In the genomic region with DNA sequence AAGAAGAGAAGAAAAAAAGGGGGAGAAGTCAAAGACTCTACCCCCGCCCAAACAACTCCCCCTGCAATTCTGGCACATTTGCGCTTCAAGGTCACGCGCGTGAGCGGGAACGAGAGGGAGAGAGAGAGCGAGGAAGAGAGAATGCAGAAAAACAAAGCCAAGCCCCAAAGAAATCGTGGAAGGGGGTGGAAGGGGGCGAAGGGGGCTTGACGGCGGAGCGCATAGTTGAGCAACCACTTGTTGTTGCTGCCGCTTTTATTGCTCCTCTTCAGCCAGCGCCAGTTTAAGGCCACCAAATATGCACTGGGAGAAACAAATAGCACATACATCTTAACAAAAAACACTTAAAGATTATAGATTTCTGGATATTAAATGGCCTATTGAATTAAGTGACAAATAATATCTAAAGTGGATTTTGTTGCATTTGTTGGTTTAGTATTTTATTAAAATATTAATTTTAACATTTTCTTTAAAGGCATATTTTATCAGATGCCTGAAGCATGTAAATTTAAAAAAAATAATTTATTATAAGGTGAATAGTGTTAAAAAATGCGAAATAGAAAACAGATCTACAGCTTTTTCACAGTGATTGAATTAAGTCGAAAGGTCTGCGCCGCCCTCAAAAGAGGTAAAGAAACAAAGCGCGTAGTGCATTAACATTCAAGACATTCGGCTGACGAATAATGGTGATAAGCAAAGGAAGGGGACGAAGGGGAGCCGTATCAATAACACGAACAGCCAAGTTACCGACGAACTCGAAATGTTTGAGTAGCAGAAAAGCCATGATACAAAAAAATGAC, we compare ENCODE assay signal across 5 fruit fly cellular contexts.
TF ChIP-seq lines count a peak whose summit lies in the region.

No protein-coding gene starts in this region.

TF ChIP-seq in whole organism, adult, 20 proteins besides CTCF, POLR2A, EP300 and RAD21 (continued from another document):
- TF ChIP-seq Clk (GFP tag; optimal IDR thresholded peaks at IDR 0.05; lab: Kevin White, UChicago) (peak; percentile 73), CG14711 (tag; optimal IDR thresholded peaks at IDR 0.05; lab: Kevin White, UChicago) (peak; percentile 91), bab1 (GFP tag; optimal IDR thresholded peaks at IDR 0.05; lab: Kevin White, UChicago) (peak; percentile 8), ovo (GFP tag; optimal IDR thresholded peaks at IDR 0.05; lab: Kevin White, UChicago) (peak; percentile 70), cic (GFP tag; optimal IDR thresholded peaks at IDR 0.05; lab: Kevin White, UChicago) (no peak)

TF ChIP-seq in whole organism, embryonic, 481 proteins besides CTCF, POLR2A, EP300 and RAD21 (continued from another document and continues in another):
- TF ChIP-seq CG6765 (GFP tag; optimal IDR thresholded peaks at IDR 0.05; lab: Kevin White, UChicago) (peak; percentile 94), CG2889 (GFP tag; IDR thresholded peaks at IDR 0.05; lab: Robert Waterston, UW) (peak; percentile 76; the same call in 2 of the 3 replicates), z (GFP tag; IDR thresholded peaks at IDR 0.05; lab: Robert Waterston, UW) (0 out of 3 replicates have a peak, but pooled peaks have one; percentile 36), CG10209 (GFP tag; optimal IDR thresholded peaks at IDR 0.05; lab: Kevin White, UChicago) (peak; percentile 97), chinmo (GFP tag; IDR thresholded peaks at IDR 0.05; lab: Robert Waterston, UW; ENCODE audit: partially characterized antibody) (peak; percentile 89), CG34422 (GFP tag; IDR thresholded peaks at IDR 0.05; lab: Robert Waterston, UW) (peak; percentile 96), dpn (GFP tag; optimal IDR thresholded peaks at IDR 0.05; lab: Kevin White, UChicago) (peak; percentile 52 to 93), CG30431 (GFP tag; optimal IDR thresholded peaks at IDR 0.05; lab: Kevin White, UChicago) (peak; percentile 44), CG1647 (GFP tag; optimal IDR thresholded peaks at IDR 0.05; lab: Kevin White, UChicago) (no peak), CG9932 (GFP tag; IDR thresholded peaks at IDR 0.05; lab: Robert Waterston, UW) (peak; percentile 75), gcm (GFP tag; optimal IDR thresholded peaks at IDR 0.05; lab: Kevin White, UChicago) (peak; percentile 97), CG11247 (GFP tag; IDR thresholded peaks at IDR 0.05; lab: Robert Waterston, UW) (peak; percentile 40; the same call in 1 of the 2 replicates), CG9609 (GFP tag; optimal IDR thresholded peaks at IDR 0.05; lab: Kevin White, UChicago) (peak; percentile 34), corto (GFP tag; optimal IDR thresholded peaks at IDR 0.05; lab: Kevin White, UChicago) (peak; percentile 48), nerfin-2 (GFP tag; IDR thresholded peaks at IDR 0.05; lab: Robert Waterston, UW; ENCODE audit: partially characterized antibody) (no peak), Mad (GFP tag; optimal IDR thresholded peaks at IDR 0.05; lab: Kevin White, UChicago) (peak; percentile 49), p53 (GFP tag; optimal IDR thresholded peaks at IDR 0.05; lab: Kevin White, UChicago) (no peak), sd (tag; optimal IDR thresholded peaks at IDR 0.05; lab: Kevin White, UChicago) (peak; percentile 52), ems (GFP tag; optimal IDR thresholded peaks at IDR 0.05; lab: Kevin White, UChicago) (peak; percentile 50), CG9727 (GFP tag; optimal IDR thresholded peaks at IDR 0.05; lab: Kevin White, UChicago) (peak; percentile 82), CG15269 (tag; optimal IDR thresholded peaks at IDR 0.05; lab: Kevin White, UChicago) (peak; percentile 80), dan (GFP tag; IDR thresholded peaks at IDR 0.05; lab: Robert Waterston, UW) (no peak), CG8290 (GFP tag; optimal IDR thresholded peaks at IDR 0.05; lab: Kevin White, UChicago) (peak; percentile 71), CG8290 (tag; optimal IDR thresholded peaks at IDR 0.05; lab: Kevin White, UChicago) (peak; percentile 19 to 35), chm (GFP tag; IDR thresholded peaks at IDR 0.05; lab: Robert Waterston, UW) (no peak; the same call in 1 of the 2 replicates), NC2β (GFP tag; optimal IDR thresholded peaks at IDR 0.05; lab: Kevin White, UChicago) (peak; percentile 34), CG15696 (tag; optimal IDR thresholded peaks at IDR 0.05; lab: Kevin White, UChicago) (peak; percentile 74), trh (GFP tag; optimal IDR thresholded peaks at IDR 0.05; lab: Kevin White, UChicago) (peak; percentile 16)

TF ChIP-seq in whole organism, prepupa, 60 proteins besides CTCF, POLR2A, EP300 and RAD21 (continued from another document and continues in another):
- TF ChIP-seq CG34406 (GFP tag; optimal IDR thresholded peaks at IDR 0.05; lab: Kevin White, UChicago) (peak; percentile 91), Ets96B (tag; optimal IDR thresholded peaks at IDR 0.05; lab: Kevin White, UChicago) (peak; percentile 62), CG32006 (GFP tag; optimal IDR thresholded peaks at IDR 0.05; lab: Kevin White, UChicago) (peak; percentile 95), CG6163 (GFP tag; IDR thresholded peaks at IDR 0.05; lab: Robert Waterston, UW) (peak; percentile 90), svp (GFP tag; lab: Kevin White, UChicago) (peak; percentile 91), CG1621 (tag; optimal IDR thresholded peaks at IDR 0.05; lab: Kevin White, UChicago) (peak; percentile 72), CG31627 (GFP tag; optimal IDR thresholded peaks at IDR 0.05; lab: Kevin White, UChicago) (peak; percentile 83), Smox (GFP tag; optimal IDR thresholded peaks at IDR 0.05; lab: Kevin White, UChicago) (peak; percentile 77), CG11294 (GFP tag; IDR thresholded peaks at IDR 0.05; lab: Robert Waterston, UW) (peak; percentile 86), fkh (GFP tag; optimal IDR thresholded peaks at IDR 0.05; lab: Kevin White, UChicago) (peak; percentile 21), Sox14 (GFP tag; optimal IDR thresholded peaks at IDR 0.05; lab: Kevin White, UChicago) (peak; percentile 85), CG6854 (GFP tag; optimal IDR thresholded peaks at IDR 0.05; lab: Kevin White, UChicago) (peak; percentile 79), CG4318 (GFP tag; optimal IDR thresholded peaks at IDR 0.05; lab: Kevin White, UChicago) (peak; percentile 82), CG10631 (GFP tag; optimal IDR thresholded peaks at IDR 0.05; lab: Kevin White, UChicago) (peak; percentile 90), Hr38 (GFP tag; optimal IDR thresholded peaks at IDR 0.05; lab: Kevin White, UChicago) (no peak), Ets21C (GFP tag; optimal IDR thresholded peaks at IDR 0.05; lab: Kevin White, UChicago) (peak; percentile 46), Eip93F (GFP tag; optimal IDR thresholded peaks at IDR 0.05; lab: Kevin White, UChicago) (peak; percentile 35), CG8319 (GFP tag; optimal IDR thresholded peaks at IDR 0.05; lab: Kevin White, UChicago) (peak; percentile 93), CG10669 (GFP tag; optimal IDR thresholded peaks at IDR 0.05; lab: Kevin White, UChicago) (peak; percentile 97), CG6792 (GFP tag; optimal IDR thresholded peaks at IDR 0.05; lab: Kevin White, UChicago) (peak; percentile 93), Sox102F (GFP tag; optimal IDR thresholded peaks at IDR 0.05; lab: Kevin White, UChicago) (peak; percentile 73), Hr39 (GFP tag; optimal IDR thresholded peaks at IDR 0.05; lab: Kevin White, UChicago) (peak; percentile 87), Blimp-1 (GFP tag; optimal IDR thresholded peaks at IDR 0.05; lab: Kevin White, UChicago) (peak; percentile 82), dac (GFP tag; optimal IDR thresholded peaks at IDR 0.05; lab: Kevin White, UChicago) (peak; percentile 68), CG7368 (GFP tag; optimal IDR thresholded peaks at IDR 0.05; lab: Kevin White, UChicago) (peak; percentile 93), spab (GFP tag; optimal IDR thresholded peaks at IDR 0.05; lab: Kevin White, UChicago) (peak; percentile 98), Eip78C (GFP tag; lab: Kevin White, UChicago) (peak; percentile 94), cyc (GFP tag; optimal IDR thresholded peaks at IDR 0.05; lab: Kevin White, UChicago) (peak; percentile 70), ss (GFP tag; optimal IDR thresholded peaks at IDR 0.05; lab: Kevin White, UChicago) (peak; percentile 59 to 84), CG6808 (GFP tag; optimal IDR thresholded peaks at IDR 0.05; lab: Kevin White, UChicago) (peak; percentile 97)

TF ChIP-seq in whole organism, pupa, 21 proteins besides CTCF, POLR2A, EP300 and RAD21 (continued from another document):
- TF ChIP-seq CG17806 (tag; optimal IDR thresholded peaks at IDR 0.05; lab: Kevin White, UChicago) (peak; percentile 99), fd96Ca (GFP tag; IDR thresholded peaks at IDR 0.05; lab: Robert Waterston, UW) (peak; percentile 67; the same call in 2 of the 3 replicates), Ets98B (GFP tag; IDR thresholded peaks at IDR 0.05; lab: Robert Waterston, UW) (peak; percentile 42; the same call in 1 of the 2 replicates), Snoo (tag; optimal IDR thresholded peaks at IDR 0.05; lab: Kevin White, UChicago) (peak; percentile 93)

TF ChIP-seq in whole organism, wandering third instar larva, 38 proteins besides CTCF, POLR2A, EP300 and RAD21 (continued from another document):
- peak; percentile 86 for TF ChIP-seq OdsH (GFP tag; optimal IDR thresholded peaks at IDR 0.05; lab: Kevin White, UChicago)
- TF ChIP-seq Myc (optimal IDR thresholded peaks at IDR 0.05; lab: Kevin White, UChicago): no peak
- TF ChIP-seq usp (GFP tag; optimal IDR thresholded peaks at IDR 0.05; lab: Kevin White, UChicago): no peak
- TF ChIP-seq Vsx2 (GFP tag; optimal IDR thresholded peaks at IDR 0.05; lab: Kevin White, UChicago; ENCODE audit: partially characterized antibody): peak; percentile 12
- peak; percentile 97 for TF ChIP-seq psq (GFP tag; optimal IDR thresholded peaks at IDR 0.05; lab: Kevin White, UChicago)
- TF ChIP-seq tai (GFP tag; optimal IDR thresholded peaks at IDR 0.05; lab: Kevin White, UChicago): peak; percentile 56
- no peak for TF ChIP-seq jim (GFP tag; optimal IDR thresholded peaks at IDR 0.05; lab: Kevin White, UChicago)
- TF ChIP-seq foxo (GFP tag; optimal IDR thresholded peaks at IDR 0.05; lab: Kevin White, UChicago): peak in 1 of 2 experiments; percentile 96
- peak; percentile 91 for TF ChIP-seq rgr (GFP tag; optimal IDR thresholded peaks at IDR 0.05; lab: Kevin White, UChicago)
- peak; percentile 80 to 93 for TF ChIP-seq dl (GFP tag; optimal IDR thresholded peaks at IDR 0.05; lab: Kevin White, UChicago; ENCODE audit: insufficient read depth in 1 of 2, partially characterized antibody in 2 of 2)
- TF ChIP-seq Hnf4 (GFP tag; optimal IDR thresholded peaks at IDR 0.05; lab: Kevin White, UChicago): peak; percentile 83
- TF ChIP-seq fru (GFP tag; optimal IDR thresholded peaks at IDR 0.05; lab: Kevin White, UChicago): peak; percentile 92
- no peak for TF ChIP-seq Hr78 (GFP tag; optimal IDR thresholded peaks at IDR 0.05; lab: Kevin White, UChicago)
- no peak for TF ChIP-seq Abd-B (GFP tag; optimal IDR thresholded peaks at IDR 0.05; lab: Kevin White, UChicago)
- TF ChIP-seq Mio (GFP tag; optimal IDR thresholded peaks at IDR 0.05; lab: Kevin White, UChicago): no peak
- peak; percentile 10 for TF ChIP-seq sv (GFP tag; optimal IDR thresholded peaks at IDR 0.05; lab: Kevin White, UChicago)
- TF ChIP-seq dmrt93B (GFP tag; optimal IDR thresholded peaks at IDR 0.05; lab: Kevin White, UChicago): peak; percentile 95
- TF ChIP-seq N (GFP tag; optimal IDR thresholded peaks at IDR 0.05; lab: Kevin White, UChicago): no peak
- no peak for TF ChIP-seq pan (optimal IDR thresholded peaks at IDR 0.05; lab: Kevin White, UChicago)
- TF ChIP-seq h (GFP tag; optimal IDR thresholded peaks at IDR 0.05; lab: Kevin White, UChicago): peak; percentile 54
- TF ChIP-seq CrebA (GFP tag; optimal IDR thresholded peaks at IDR 0.05; lab: Kevin White, UChicago; ENCODE audit: borderline replicate concordance): no peak
TF ChIP-seq in whole organism, wandering third instar larva: peak in this region for 25.
